Worm (Caenorhabditis elegans): ENCODE data around the gene tin-9.1.

ce11 chrIV:7062697-7063096, 18.3 kb upstream of the tin-9.1 start:
- TF ChIP-seq flt-1 (GFP tag; IDR thresholded peaks at IDR 0.05) (no peak), klf-2 (GFP tag; conservative IDR thresholded peaks at IDR 0.05) (no peak), ztf-23 (GFP tag; IDR thresholded peaks at IDR 0.05) (no peak), tab-1 (GFP tag; IDR thresholded peaks at IDR 0.05) (no peak)

Measured in whole organism, midembryonic.